Worm (Caenorhabditis elegans) whole organism, L2 larva: ENCODE measurements around the gene clec-138.

Source experiments
- C34F6.9 ChIP-seq: fragments of 150-350 bp; optimal IDR thresholded peaks from 2 replicates; lab custom pipeline; 2014; ENCODE audit warnings: missing biosample characterization, missing genetic modification characterization
- F13H6.1 ChIP-seq: sonication (generic microtip); optimal IDR thresholded peaks from 2 replicates; lab custom pipeline; 2016; ENCODE audit warnings: missing genetic modification characterization, missing compliant biosample characterization
- R02D3.7 ChIP-seq: fragments of 150-350 bp; optimal IDR thresholded peaks from 2 replicates; lab custom pipeline; 2014; ENCODE audit warnings: missing biosample characterization, missing genetic modification characterization
- Y55F3AM.14 ChIP-seq: fragments of 200-800 bp; sonication (Bioruptor generic); optimal IDR thresholded peaks from 2 replicates; lab custom pipeline; 2018; ENCODE audit warnings: mild to moderate bottlenecking, missing genetic modification characterization, missing compliant biosample characterization
- ZK546.5 ChIP-seq: sonication (generic microtip); optimal IDR thresholded peaks from 2 replicates; lab custom pipeline; 2017; ENCODE audit warnings: missing biosample characterization, missing genetic modification characterization
- alr-1 ChIP-seq: fragments of 150-350 bp; optimal IDR thresholded peaks from 2 replicates; lab custom pipeline; 2014; ENCODE audit warnings: missing biosample characterization, missing genetic modification characterization
- ama-1 ChIP-seq: fragments of 150-350 bp; optimal IDR thresholded peaks from 2 replicates; lab custom pipeline; 2018; ENCODE audit warnings: inconsistent platforms
- ceh-82 ChIP-seq: fragments of 150-350 bp; optimal IDR thresholded peaks from 2 replicates; lab custom pipeline; 2014; ENCODE audit warnings: missing biosample characterization, missing genetic modification characterization
- crh-2 ChIP-seq: sonication (generic microtip); optimal IDR thresholded peaks from 2 replicates; lab custom pipeline; 2017; ENCODE audit warnings: missing biosample characterization, missing genetic modification characterization
- dmd-4 ChIP-seq: sonication (generic microtip); optimal IDR thresholded peaks from 2 replicates; lab custom pipeline; 2017; ENCODE audit warnings: missing biosample characterization, missing genetic modification characterization
- egl-27 ChIP-seq: sonication (generic microtip); optimal IDR thresholded peaks from 3 replicates; lab custom pipeline; 2017; ENCODE audit warnings: missing biosample characterization, missing genetic modification reagents, missing genetic modification characterization
- elt-3 ChIP-seq: sonication (generic microtip); optimal IDR thresholded peaks from 2 replicates; lab custom pipeline; 2017; ENCODE audit warnings: missing biosample characterization, missing genetic modification characterization
- fos-1 ChIP-seq: fragments of 150-350 bp; optimal IDR thresholded peaks from 2 replicates; lab custom pipeline; 2014; ENCODE audit warnings: missing biosample characterization, missing genetic modification characterization
- lin-11 ChIP-seq: fragments of 150-350 bp; sonication (generic microtip); optimal IDR thresholded peaks from 2 replicates; lab custom pipeline; 2014; ENCODE audit warnings: missing biosample characterization, missing genetic modification characterization, inconsistent platforms, mixed read lengths
- lin-13 ChIP-seq: fragments of 150-350 bp; optimal IDR thresholded peaks from 2 replicates; lab custom pipeline; 2014; ENCODE audit warnings: missing biosample characterization, missing genetic modification reagents, missing genetic modification characterization
- mab-5 ChIP-seq: fragments of 150-350 bp; optimal IDR thresholded peaks from 2 replicates; lab custom pipeline; 2014; ENCODE audit warnings: missing biosample characterization, missing genetic modification characterization
- mdl-1 ChIP-seq, 2 experiments: fragments of 150-350 bp in 1 of 2; sonication (generic microtip) in 1 of 2; optimal IDR thresholded peaks; 2 replicates each; lab custom pipeline; 2017; ENCODE audit warnings: missing biosample characterization in 2 of 2, missing genetic modification characterization in 2 of 2
- nhr-10 ChIP-seq: sonication (generic microtip); optimal IDR thresholded peaks from 2 replicates; lab custom pipeline; 2017; ENCODE audit warnings: missing biosample characterization, missing genetic modification characterization
- nhr-12 ChIP-seq: fragments of 150-350 bp; optimal IDR thresholded peaks from 2 replicates; lab custom pipeline; 2014; ENCODE audit warnings: missing biosample characterization, missing genetic modification characterization
- nhr-129 ChIP-seq: fragments of 150-350 bp; optimal IDR thresholded peaks from 2 replicates; lab custom pipeline; 2014; ENCODE audit warnings: missing biosample characterization, missing genetic modification characterization
- nhr-21 ChIP-seq: fragments of 150-350 bp; optimal IDR thresholded peaks from 2 replicates; lab custom pipeline; 2014; ENCODE audit warnings: missing biosample characterization, missing genetic modification characterization
- nhr-23 ChIP-seq: fragments of 150-350 bp; optimal IDR thresholded peaks from 2 replicates; lab custom pipeline; 2014; ENCODE audit warnings: missing biosample characterization, missing genetic modification reagents, missing genetic modification characterization
- nhr-237 ChIP-seq: fragments of 150-350 bp; optimal IDR thresholded peaks from 2 replicates; lab custom pipeline; 2014; ENCODE audit warnings: missing biosample characterization, missing genetic modification characterization
- nhr-6 ChIP-seq: fragments of 150-350 bp; optimal IDR thresholded peaks from 2 replicates; lab custom pipeline; 2014; ENCODE audit warnings: missing biosample characterization, missing genetic modification characterization
- nhr-77 ChIP-seq: fragments of 150-350 bp; optimal IDR thresholded peaks from 2 replicates; lab custom pipeline; 2014; ENCODE audit warnings: missing biosample characterization, missing genetic modification characterization
- sem-4 ChIP-seq: fragments of 150-350 bp; optimal IDR thresholded peaks from 2 replicates; lab custom pipeline; 2014; ENCODE audit warnings: missing biosample characterization, missing genetic modification reagents, missing genetic modification characterization
- sma-3 ChIP-seq: sonication (generic microtip); optimal IDR thresholded peaks from 2 replicates; lab custom pipeline; 2016; ENCODE audit warnings: missing genetic modification reagents, missing genetic modification characterization, missing compliant biosample characterization
- snpc-4 ChIP-seq: fragments of 150-350 bp; optimal IDR thresholded peaks from 2 replicates; lab custom pipeline; 2014; ENCODE audit warnings: missing biosample characterization, missing genetic modification characterization
- unc-39 ChIP-seq: fragments of 150-350 bp; optimal IDR thresholded peaks from 2 replicates; lab custom pipeline; 2014; ENCODE audit warnings: missing biosample characterization, missing genetic modification characterization
- unc-55 ChIP-seq: fragments of 150-350 bp; sonication (generic microtip); optimal IDR thresholded peaks from 3 replicates; lab custom pipeline; 2014; ENCODE audit warnings: missing biosample characterization, missing genetic modification reagents, missing genetic modification characterization
- zag-1 ChIP-seq: fragments of 150-350 bp; optimal IDR thresholded peaks from 2 replicates; lab custom pipeline; 2014; ENCODE audit warnings: missing biosample characterization, missing genetic modification characterization
- ztf-1 ChIP-seq: fragments of 200-800 bp; sonication (Bioruptor generic); conservative IDR thresholded peaks from 2 replicates; pipeline ENCODE4 v1.3.6; 2022; ENCODE audit warnings: missing genetic modification characterization, missing compliant biosample characterization
- ztf-4 ChIP-seq: fragments of 150-350 bp; optimal IDR thresholded peaks from 2 replicates; lab custom pipeline; 2014; ENCODE audit warnings: missing biosample characterization, missing genetic modification characterization

Gene clec-138

ce11 chrII:4648785-4649184 is 29.2 kb upstream of the clec-138 start, which contains the start of gene lgc-27:
lgc-27 (plus strand) TSS chrII:4649085.
- TF ChIP-seq nhr-23 (tag; lab: Kevin White, UChicago) (no peak), fos-1 (tag; lab: Kevin White, UChicago) (no peak), C34F6.9 (tag; lab: Kevin White, UChicago) (no peak), nhr-21 (tag; lab: Kevin White, UChicago) (no peak), F13H6.1 (tag; lab: Kevin White, UChicago) (no peak), zag-1 (tag; lab: Kevin White, UChicago) (no peak), ZK546.5 (tag; lab: Kevin White, UChicago) (no peak), dmd-4 (tag; lab: Kevin White, UChicago) (no peak), alr-1 (no peak), unc-55 (GFP tag; lab: Kevin White, UChicago) (no peak), lin-11 (tag; lab: Kevin White, UChicago) (no peak), nhr-77 (tag; lab: Kevin White, UChicago) (no peak), sma-3 (no peak), crh-2 (tag; lab: Kevin White, UChicago) (no peak), unc-39 (tag; lab: Kevin White, UChicago) (no peak), ceh-82 (tag; lab: Kevin White, UChicago) (no peak), nhr-6 (tag; lab: Kevin White, UChicago) (no peak), mdl-1 (tag; optimal IDR thresholded peaks at IDR 0.05; lab: Kevin White, UChicago) (no peak), lin-13 (GFP tag; lab: Kevin White, UChicago) (no peak), nhr-129 (tag; lab: Kevin White, UChicago) (no peak)

- TF ChIP-seq unc-55 (GFP tag; lab: Kevin White, UChicago) (peak; percentile 47), C34F6.9 (tag; lab: Kevin White, UChicago) (peak; percentile 37), nhr-12 (tag; lab: Kevin White, UChicago) (no peak), ztf-1 (GFP tag; lab: Robert Waterston, UW) (no peak), nhr-129 (tag; lab: Kevin White, UChicago) (no peak), nhr-21 (tag; lab: Kevin White, UChicago) (no peak), sma-3 (no peak), ceh-82 (tag; lab: Kevin White, UChicago) (no peak)
These were observed 21.1 kb upstream of the clec-138 start for ce11 chrII:4640748-4641147.

- no peak for TF ChIP-seq zag-1 (tag; lab: Kevin White, UChicago)
- TF ChIP-seq elt-3 (tag; lab: Kevin White, UChicago), result no peak
- TF ChIP-seq nhr-77 (tag; lab: Kevin White, UChicago), result no peak
- TF ChIP-seq mab-5 (tag; lab: Kevin White, UChicago), result no peak
These were observed 19.3 kb upstream of the clec-138 start for ce11 chrII:4638891-4639290.

ce11 chrII:4638241-4638640 is 18.6 kb upstream of the clec-138 start, which contains the start of gene che-10:
che-10 (minus strand) TSS chrII:4638341.
- TF ChIP-seq unc-55 (GFP tag; lab: Kevin White, UChicago) (no peak), unc-39 (tag; lab: Kevin White, UChicago) (no peak), alr-1 (no peak), elt-3 (tag; lab: Kevin White, UChicago) (no peak), dmd-4 (tag; lab: Kevin White, UChicago) (no peak), nhr-10 (no peak), F13H6.1 (tag; lab: Kevin White, UChicago) (no peak), nhr-237 (no peak), R02D3.7 (tag; lab: Kevin White, UChicago) (no peak)

- TF ChIP-seq ceh-82 (tag; lab: Kevin White, UChicago) (no peak), Y55F3AM.14 (GFP tag; lab: Kevin White, UChicago) (no peak), nhr-10 (no peak), nhr-23 (tag; lab: Kevin White, UChicago) (no peak), R02D3.7 (tag; lab: Kevin White, UChicago) (no peak), ama-1 (lab: Kevin White, UChicago) (no peak), F13H6.1 (tag; lab: Kevin White, UChicago) (no peak), nhr-6 (tag; lab: Kevin White, UChicago) (no peak), ZK546.5 (tag; lab: Kevin White, UChicago) (no peak), sem-4 (no peak), ztf-4 (tag; lab: Kevin White, UChicago) (no peak), lin-11 (tag; lab: Kevin White, UChicago) (no peak), unc-39 (tag; lab: Kevin White, UChicago) (no peak), egl-27 (tag; lab: Kevin White, UChicago) (no peak), nhr-12 (tag; lab: Kevin White, UChicago) (no peak), snpc-4 (tag; lab: Kevin White, UChicago) (no peak), zag-1 (tag; lab: Kevin White, UChicago) (no peak)
These were observed 11.9 kb upstream of the clec-138 start for ce11 chrII:4631479-4631878.
